Worm (Caenorhabditis elegans): Measurements from ENCODE around the gene rad-54.L2.

Gene rad-54.L2

ce11 chrIV:8926511-8926910, 32.6 kb downstream of the rad-54.L2 start:
- TF ChIP-seq grh-1 (GFP tag; IDR thresholded peaks at IDR 0.05) (no peak), nhr-47 (tag; optimal IDR thresholded peaks at IDR 0.05) (no peak), lin-35 (GFP tag; optimal IDR thresholded peaks at IDR 0.05) (no peak)

- TF ChIP-seq unc-130 (tag; optimal IDR thresholded peaks at IDR 0.05), result peak; percentile 75
- TF ChIP-seq C34B4.2 (tag; optimal IDR thresholded peaks at IDR 0.05), result no peak
- no peak for TF ChIP-seq ceh-88 (GFP tag; IDR thresholded peaks at IDR 0.05)
- TF ChIP-seq nhr-237 (tag; optimal IDR thresholded peaks at IDR 0.05), result no peak
- TF ChIP-seq F16B12.6 (tag; optimal IDR thresholded peaks at IDR 0.05), result peak; percentile 2
- TF ChIP-seq nhr-47 (tag; optimal IDR thresholded peaks at IDR 0.05), result peak; percentile 85
- TF ChIP-seq fkh-10 (GFP tag; optimal IDR thresholded peaks at IDR 0.05), result no peak
- peak; percentile 51 for TF ChIP-seq lir-3 (tag; optimal IDR thresholded peaks at IDR 0.05; ENCODE audit: poor library complexity)
- peak; percentile 79 for TF ChIP-seq nhr-20 (tag; optimal IDR thresholded peaks at IDR 0.05)
- TF ChIP-seq sptf-1 (tag; optimal IDR thresholded peaks at IDR 0.05), result no peak
- peak; percentile 65 for TF ChIP-seq fkh-8 (tag; optimal IDR thresholded peaks at IDR 0.05)
- TF ChIP-seq mdl-1 (tag; optimal IDR thresholded peaks at IDR 0.05), result peak in 1 of 2 experiments; percentile 84
- TF ChIP-seq ama-1 (optimal IDR thresholded peaks at IDR 0.05), result peak; percentile 44
- TF ChIP-seq mab-9 (GFP tag; IDR thresholded peaks at IDR 0.05), result no peak
- peak; percentile 50 for TF ChIP-seq aly-2 (tag; optimal IDR thresholded peaks at IDR 0.05)
- peak; percentile 87 for TF ChIP-seq nhr-71 (tag; optimal IDR thresholded peaks at IDR 0.05)
- peak; percentile 74 for TF ChIP-seq nhr-19 (GFP tag; conservative IDR thresholded peaks at IDR 0.05)
- no peak for TF ChIP-seq blmp-1 (tag; optimal IDR thresholded peaks at IDR 0.05)
- peak; percentile 41 for TF ChIP-seq snpc-4 (tag; optimal IDR thresholded peaks at IDR 0.05)
- TF ChIP-seq unc-30 (tag; optimal IDR thresholded peaks at IDR 0.05), result no peak
- TF ChIP-seq unc-98 (GFP tag; IDR thresholded peaks at IDR 0.05), result peak; percentile 48; the same call in 1 of the 2 replicates
- peak; percentile 55 for TF ChIP-seq nhr-77 (tag; optimal IDR thresholded peaks at IDR 0.05)
- TF ChIP-seq dpl-1 (GFP tag; optimal IDR thresholded peaks at IDR 0.05), result peak in 2 of 3 experiments; percentile 53 to 55
- peak; percentile 71 for TF ChIP-seq skn-1 (tag; optimal IDR thresholded peaks at IDR 0.05)
- TF ChIP-seq nhr-85 (tag), result peak; percentile 81
- TF ChIP-seq ces-1 (GFP tag; optimal IDR thresholded peaks at IDR 0.05), result no peak
- TF ChIP-seq unc-62 (GFP tag; optimal IDR thresholded peaks at IDR 0.05), result no peak
- peak; percentile 77 for TF ChIP-seq nhr-76 (tag; optimal IDR thresholded peaks at IDR 0.05)
- TF ChIP-seq ets-5 (GFP tag; IDR thresholded peaks at IDR 0.05), result no peak
- TF ChIP-seq jun-1 (tag; optimal IDR thresholded peaks at IDR 0.05), result peak; percentile 61
- peak; percentile 44 for TF ChIP-seq grh-1 (GFP tag; IDR thresholded peaks at IDR 0.05)
- peak; percentile 52 to 81 for TF ChIP-seq lin-35 (GFP tag; optimal IDR thresholded peaks at IDR 0.05)
- TF ChIP-seq mep-1 (tag; optimal IDR thresholded peaks at IDR 0.05), result peak; percentile 66
- peak; percentile 66 for TF ChIP-seq pax-3 (tag; optimal IDR thresholded peaks at IDR 0.05)
- TF ChIP-seq fkh-4 (tag; optimal IDR thresholded peaks at IDR 0.05; ENCODE audit: borderline replicate concordance), result no peak
- peak; percentile 70 for TF ChIP-seq tbx-2 (tag; optimal IDR thresholded peaks at IDR 0.05)
- TF ChIP-seq isw-1 (GFP tag; IDR thresholded peaks at IDR 0.05), result no peak; the same call in 1 of the 2 replicates
- TF ChIP-seq tlp-1 (tag; optimal IDR thresholded peaks at IDR 0.05), result no peak
- TF ChIP-seq hlh-17 (GFP tag; optimal IDR thresholded peaks at IDR 0.05; ENCODE audit: borderline replicate concordance), result no peak
- peak; percentile 52 for TF ChIP-seq hpl-2 (GFP tag; optimal IDR thresholded peaks at IDR 0.05)
- TF ChIP-seq aha-1 (tag; optimal IDR thresholded peaks at IDR 0.05), result no peak
- TF ChIP-seq unc-86 (tag; optimal IDR thresholded peaks at IDR 0.05), result peak; percentile 43
- TF ChIP-seq efl-3 (GFP tag; optimal IDR thresholded peaks at IDR 0.05), result peak; percentile 24
- TF ChIP-seq vab-15 (tag; optimal IDR thresholded peaks at IDR 0.05), result no peak
- peak; percentile 72 for TF ChIP-seq elt-2 (tag; optimal IDR thresholded peaks at IDR 0.05)
- no peak for TF ChIP-seq nhr-28 (tag; optimal IDR thresholded peaks at IDR 0.05)
- TF ChIP-seq nhr-12 (tag; optimal IDR thresholded peaks at IDR 0.05), result no peak
- TF ChIP-seq lin-15B (tag; optimal IDR thresholded peaks at IDR 0.05), result no peak
- peak; percentile 56 to 62 for TF ChIP-seq efl-1 (optimal IDR thresholded peaks at IDR 0.05)
- peak; percentile 46 to 96 for TF ChIP-seq efl-1 (GFP tag; optimal IDR thresholded peaks at IDR 0.05 in 1 of 2)
- peak; percentile 49 for TF ChIP-seq lin-13 (GFP tag; optimal IDR thresholded peaks at IDR 0.05)
- TF ChIP-seq nhr-90 (tag; optimal IDR thresholded peaks at IDR 0.05; ENCODE audit: poor library complexity), result peak; percentile 82
Measured at ce11 chrIV:8927093-8927492, 33.2 kb downstream of the rad-54.L2 start.

Measured in whole organism, L1 larva.